Fruit fly (Drosophila melanogaster): ENCODE data around the gene salt.

DNA sequence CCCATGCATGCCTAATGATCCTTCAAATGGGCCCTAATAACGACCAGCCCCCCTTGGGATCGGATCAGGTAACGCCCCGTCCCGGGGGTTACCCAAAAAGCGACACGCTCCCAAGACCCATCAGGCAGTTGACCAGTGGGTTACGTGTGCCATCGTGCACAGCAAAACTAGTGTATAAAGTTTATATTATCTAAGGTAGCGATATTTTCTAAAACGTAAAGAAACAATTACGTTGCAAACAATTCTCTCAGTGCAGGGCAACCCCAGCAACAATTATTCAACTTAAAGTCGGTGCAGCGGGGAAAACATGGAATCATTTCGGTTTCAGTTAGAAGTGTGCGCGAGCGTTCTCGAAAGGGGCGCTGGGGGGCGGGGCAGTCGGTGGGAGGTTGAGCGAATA is 41.9 kb downstream of the salt start:
- TF ChIP-seq odd (GFP tag; optimal IDR thresholded peaks at IDR 0.05) (no peak), CG6813 (GFP tag; optimal IDR thresholded peaks at IDR 0.05) (no peak), Sin3A (optimal IDR thresholded peaks at IDR 0.05) (no peak), disco-r (GFP tag; optimal IDR thresholded peaks at IDR 0.05) (no peak), pnt (GFP tag; optimal IDR thresholded peaks at IDR 0.05) (no peak), CG10565 (GFP tag; optimal IDR thresholded peaks at IDR 0.05) (no peak)

All from whole organism, embryonic.